Worm (Caenorhabditis elegans) whole organism, early embryonic: Measurements from ENCODE around the gene C50H2.4.

Experiments
- B0310.2 ChIP-seq: sonication (generic microtip); optimal IDR thresholded peaks from 2 replicates; lab custom pipeline; 2016; ENCODE audit warnings: mild to moderate bottlenecking, missing genetic modification characterization, missing compliant biosample characterization
- F13C5.2 ChIP-seq: sonication (generic microtip); optimal IDR thresholded peaks from 2 replicates; lab custom pipeline; 2017; ENCODE audit warnings: mild to moderate bottlenecking, missing genetic modification characterization, inconsistent platforms, missing compliant biosample characterization
- aly-1 ChIP-seq: sonication (generic microtip); optimal IDR thresholded peaks from 2 replicates; lab custom pipeline; 2016; ENCODE audit warnings: missing genetic modification characterization, missing compliant biosample characterization
- ama-1 ChIP-seq: fragments of 150-350 bp; optimal IDR thresholded peaks from 2 replicates; lab custom pipeline; 2014
- ceh-13 ChIP-seq: fragments of 200-800 bp; sonication (Bioruptor generic); optimal IDR thresholded peaks from 2 replicates; lab custom pipeline; 2018; ENCODE audit warnings: mild to moderate bottlenecking, missing genetic modification characterization, missing compliant biosample characterization
- ceh-36 ChIP-seq: sonication (generic microtip); optimal IDR thresholded peaks from 2 replicates; lab custom pipeline; 2016; ENCODE audit warnings: missing genetic modification characterization, inconsistent platforms, missing compliant biosample characterization
- ets-7 ChIP-seq: sonication (generic microtip); optimal IDR thresholded peaks from 2 replicates; lab custom pipeline; 2016; ENCODE audit warnings: missing genotype, missing genetic modification characterization, missing compliant biosample characterization
- flt-1 ChIP-seq: fragments of 200-800 bp; sonication (Bioruptor generic); IDR thresholded peaks from 2 replicates; pipeline ENCODE4 v1.3.6; 2022; ENCODE audit warnings: missing genetic modification characterization, missing compliant biosample characterization
- hmbx-1 ChIP-seq: sonication (generic microtip); optimal IDR thresholded peaks from 2 replicates; lab custom pipeline; 2016; ENCODE audit warnings: mild to moderate bottlenecking, missing genetic modification characterization, missing compliant biosample characterization
- hmg-4 ChIP-seq: fragments of 200-800 bp; sonication (Bioruptor generic); optimal IDR thresholded peaks from 2 replicates; lab custom pipeline; 2018; ENCODE audit warnings: mild to moderate bottlenecking, missing genetic modification characterization, missing compliant biosample characterization
- hnd-1 ChIP-seq: sonication (generic microtip); optimal IDR thresholded peaks from 2 replicates; lab custom pipeline; 2016; ENCODE audit warnings: missing genetic modification characterization, missing compliant biosample characterization
- pes-1 ChIP-seq: fragments of 200-800 bp; sonication (Bioruptor generic); IDR thresholded peaks from 2 replicates; pipeline ENCODE4 v1.3.6; 2022; ENCODE audit warnings: missing genetic modification reagents, missing genetic modification characterization, missing compliant biosample characterization
- scrt-1 ChIP-seq: fragments of 200-800 bp; sonication (Bioruptor generic); IDR thresholded peaks from 2 replicates; pipeline ENCODE4 v1.3.6; 2022; ENCODE audit warnings: missing genetic modification characterization, missing compliant biosample characterization
- sea-1 ChIP-seq: fragments of 200-800 bp; sonication (Bioruptor generic); conservative IDR thresholded peaks from 2 replicates; pipeline ENCODE4 v1.3.6; 2022; ENCODE audit warnings: missing genetic modification characterization, missing compliant biosample characterization
- tbx-11 ChIP-seq: fragments of 200-800 bp; sonication (Bioruptor generic); IDR thresholded peaks from 2 replicates; pipeline ENCODE4 v1.3.6; 2022; ENCODE audit warnings: missing genetic modification characterization, missing compliant biosample characterization
- tbx-37 ChIP-seq: fragments of 200-800 bp; sonication (Bioruptor generic); conservative IDR thresholded peaks from 2 replicates; pipeline ENCODE4 v1.3.6; 2022; ENCODE audit warnings: missing genetic modification reagents, missing genetic modification characterization, missing compliant biosample characterization
- tra-4 ChIP-seq: sonication (generic microtip); optimal IDR thresholded peaks from 2 replicates; lab custom pipeline; 2017; ENCODE audit warnings: missing genetic modification characterization, missing compliant biosample characterization

C50H2.4 gene

ce11 chrV:9948840-9949239 is 32.1 kb downstream of the C50H2.4 start, which contains the start of gene nlp-58:
nlp-58 (minus strand) TSS chrV:9948940.
- TF ChIP-seq tbx-37 (GFP tag; lab: Robert Waterston, UW), result no peak
- no peak for TF ChIP-seq ama-1 (lab: Kevin White, UChicago)
- no peak for TF ChIP-seq B0310.2 (tag; lab: Kevin White, UChicago)
- no peak for TF ChIP-seq hnd-1
- no peak for TF ChIP-seq scrt-1
- no peak for TF ChIP-seq F13C5.2 (tag; lab: Kevin White, UChicago)
- TF ChIP-seq ets-7, result no peak

ce11 chrV:9950861-9951260 is 34.1 kb downstream of the C50H2.4 start, which contains the start of gene ttr-46:
ttr-46 (plus strand) TSS chrV:9951233.
- TF ChIP-seq tra-4 (tag; lab: Kevin White, UChicago) (no peak), flt-1 (no peak), ceh-13 (no peak), tbx-37 (GFP tag; lab: Robert Waterston, UW) (no peak), ets-7 (no peak), hmg-4 (GFP tag; lab: Kevin White, UChicago) (no peak), ceh-36 (tag; lab: Kevin White, UChicago) (no peak), scrt-1 (no peak), hmbx-1 (tag; lab: Kevin White, UChicago) (no peak), aly-1 (no peak), tbx-11 (GFP tag; lab: Robert Waterston, UW) (no peak), sea-1 (no peak), ama-1 (lab: Kevin White, UChicago) (no peak), hnd-1 (no peak)

ce11 chrV:9952396-9952795 is 35.6 kb downstream of the C50H2.4 start, which contains the start of gene mam-5:
mam-5 (plus strand) TSS chrV:9952699.
- TF ChIP-seq flt-1 (no peak), aly-1 (no peak), B0310.2 (tag; lab: Kevin White, UChicago) (no peak), tbx-11 (GFP tag; lab: Robert Waterston, UW) (no peak), ama-1 (lab: Kevin White, UChicago) (no peak), hnd-1 (no peak), scrt-1 (no peak), F13C5.2 (tag; lab: Kevin White, UChicago) (no peak)

ce11 chrV:9958231-9958630 is 41.5 kb downstream of the C50H2.4 start, which contains the start of gene anmt-3:
anmt-3 (minus strand) TSS chrV:9958331.
- TF ChIP-seq hmg-4 (GFP tag; lab: Kevin White, UChicago) (no peak), tra-4 (tag; lab: Kevin White, UChicago) (no peak), ama-1 (lab: Kevin White, UChicago) (no peak), pes-1 (GFP tag; lab: Robert Waterston, UW) (no peak), scrt-1 (no peak), sea-1 (no peak), F13C5.2 (tag; lab: Kevin White, UChicago) (no peak), tbx-11 (GFP tag; lab: Robert Waterston, UW) (no peak), ets-7 (no peak), aly-1 (no peak), ceh-13 (no peak), B0310.2 (tag; lab: Kevin White, UChicago) (no peak), tbx-37 (GFP tag; lab: Robert Waterston, UW) (no peak), hnd-1 (no peak), flt-1 (no peak), hmbx-1 (tag; lab: Kevin White, UChicago) (no peak)

DNA sequence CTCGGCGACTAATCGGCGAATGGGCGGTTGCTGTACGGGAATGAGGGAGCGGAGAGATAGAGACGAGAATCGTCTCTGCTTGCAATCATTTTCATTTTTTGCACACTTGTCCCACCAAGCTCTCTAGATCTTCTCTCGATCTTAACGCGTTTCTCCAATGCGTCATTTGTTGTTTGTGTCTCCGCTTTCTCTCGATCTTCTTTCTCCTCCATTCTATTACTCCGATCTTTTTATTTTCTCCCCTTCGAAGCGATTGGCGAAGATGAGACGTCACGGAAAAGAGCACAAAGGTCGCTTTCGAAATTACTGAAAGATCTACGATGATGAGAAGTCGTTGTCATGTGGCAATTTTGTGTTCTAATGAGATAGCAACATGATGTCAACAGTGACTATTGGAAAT is 41.9 kb downstream of the C50H2.4 start:
- TF ChIP-seq flt-1, result no peak
- no peak for TF ChIP-seq ceh-36 (tag; lab: Kevin White, UChicago)
- no peak for TF ChIP-seq tbx-11 (GFP tag; lab: Robert Waterston, UW)
- TF ChIP-seq ceh-13, result no peak
- no peak for TF ChIP-seq hmg-4 (GFP tag; lab: Kevin White, UChicago)
- no peak for TF ChIP-seq ets-7
- no peak for TF ChIP-seq pes-1 (GFP tag; lab: Robert Waterston, UW)

DNA sequence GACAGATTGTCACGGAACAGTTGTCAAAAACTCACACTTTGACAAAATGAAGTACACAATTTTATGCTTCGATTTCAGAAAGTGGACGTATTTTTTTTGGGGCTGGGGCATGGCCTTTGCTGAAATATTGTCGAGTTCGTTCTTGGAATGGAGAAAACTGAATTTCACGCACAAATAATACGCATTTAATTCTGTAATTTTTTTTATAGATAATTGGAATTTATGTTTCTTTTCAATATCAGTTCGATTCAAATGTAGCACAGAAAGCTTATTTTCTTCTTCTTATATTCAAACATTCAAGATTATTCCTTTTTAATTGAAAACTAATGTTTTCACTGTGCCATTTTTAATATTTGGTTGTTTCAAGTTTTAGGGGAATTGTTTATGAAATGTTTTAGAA is 43.6 kb downstream of the C50H2.4 start, which contains the start of gene T07C12.10:
TSS of gene T07C12.10 (minus strand) at position 101 of the 400 bp plus-strand sequence.
- TF ChIP-seq hmbx-1 (tag; lab: Kevin White, UChicago) (no peak), F13C5.2 (tag; lab: Kevin White, UChicago) (no peak), pes-1 (GFP tag; lab: Robert Waterston, UW) (no peak), ceh-36 (tag; lab: Kevin White, UChicago) (no peak), scrt-1 (no peak), hnd-1 (no peak), tra-4 (tag; lab: Kevin White, UChicago) (no peak), ama-1 (lab: Kevin White, UChicago) (no peak), B0310.2 (tag; lab: Kevin White, UChicago) (no peak), tbx-11 (GFP tag; lab: Robert Waterston, UW) (no peak), flt-1 (no peak)

DNA sequence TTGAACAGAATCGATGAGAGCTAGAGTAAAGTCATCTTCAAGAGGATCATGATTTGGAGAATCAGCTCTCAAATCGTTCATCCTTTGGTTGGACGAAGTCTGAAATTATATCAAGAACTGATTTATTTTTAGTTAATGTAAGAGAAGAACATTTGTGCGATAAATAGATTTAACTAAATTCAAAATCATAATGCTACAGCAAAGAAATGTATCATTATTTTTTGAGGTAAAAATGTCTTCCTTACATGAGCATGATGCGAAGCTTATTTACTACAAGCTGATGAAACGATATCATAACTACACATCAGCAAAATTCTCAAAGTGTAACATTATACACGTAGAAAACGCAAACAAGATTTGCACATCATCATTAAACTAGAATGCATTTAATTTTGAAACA is 45.6 kb downstream of the C50H2.4 start, which contains the start of gene madf-4:
TSS of gene madf-4 (minus strand) at position 101 of the 400 bp plus-strand sequence.
- no peak for TF ChIP-seq scrt-1
- no peak for TF ChIP-seq sea-1
- no peak for TF ChIP-seq ceh-13
- TF ChIP-seq tra-4 (tag; lab: Kevin White, UChicago), result no peak
- no peak for TF ChIP-seq F13C5.2 (tag; lab: Kevin White, UChicago)
- no peak for TF ChIP-seq flt-1

- no peak for TF ChIP-seq hnd-1
- TF ChIP-seq aly-1, result no peak
- TF ChIP-seq F13C5.2 (tag; lab: Kevin White, UChicago), result no peak
- no peak for TF ChIP-seq ets-7
- no peak for TF ChIP-seq tbx-11 (GFP tag; lab: Robert Waterston, UW)
- no peak for TF ChIP-seq flt-1
- TF ChIP-seq hmg-4 (GFP tag; lab: Kevin White, UChicago), result no peak
- TF ChIP-seq tra-4 (tag; lab: Kevin White, UChicago), result no peak
- TF ChIP-seq pes-1 (GFP tag; lab: Robert Waterston, UW), result no peak
- no peak for TF ChIP-seq tbx-37 (GFP tag; lab: Robert Waterston, UW)
- no peak for TF ChIP-seq ama-1 (lab: Kevin White, UChicago)
- TF ChIP-seq sea-1, result no peak
- TF ChIP-seq ceh-36 (tag; lab: Kevin White, UChicago), result no peak
Observed at ce11 chrV:9962916-9963315, 46.2 kb downstream of the C50H2.4 start.
